Worm (Caenorhabditis elegans) whole organism, L2 larva: ENCODE results near the gene T28H10.2.

Experiments
- C34F6.9 ChIP-seq: fragments of 150-350 bp; optimal IDR thresholded peaks from 2 replicates; lab custom pipeline; 2014; ENCODE audit warnings: missing biosample characterization, missing genetic modification characterization
- F13H6.1 ChIP-seq: sonication (generic microtip); optimal IDR thresholded peaks from 2 replicates; lab custom pipeline; 2016; ENCODE audit warnings: missing genetic modification characterization, missing compliant biosample characterization
- Y55F3AM.14 ChIP-seq: fragments of 200-800 bp; sonication (Bioruptor generic); optimal IDR thresholded peaks from 2 replicates; lab custom pipeline; 2018; ENCODE audit warnings: mild to moderate bottlenecking, missing genetic modification characterization, missing compliant biosample characterization
- ZK546.5 ChIP-seq: sonication (generic microtip); optimal IDR thresholded peaks from 2 replicates; lab custom pipeline; 2017; ENCODE audit warnings: missing biosample characterization, missing genetic modification characterization
- aly-2 ChIP-seq: fragments of 150-350 bp; optimal IDR thresholded peaks from 2 replicates; lab custom pipeline; 2014; ENCODE audit warnings: missing biosample characterization, missing genetic modification characterization
- ama-1 ChIP-seq: fragments of 150-350 bp; optimal IDR thresholded peaks from 2 replicates; lab custom pipeline; 2018; ENCODE audit warnings: inconsistent platforms
- blmp-1 ChIP-seq: sonication (generic microtip); optimal IDR thresholded peaks from 2 replicates; lab custom pipeline; 2017; ENCODE audit warnings: missing genetic modification characterization, mild to moderate bottlenecking, missing compliant biosample characterization, antibody characterized with exemption, moderate library complexity; ENCODE audit not compliant: insufficient read depth
- ceh-82 ChIP-seq: fragments of 150-350 bp; optimal IDR thresholded peaks from 2 replicates; lab custom pipeline; 2014; ENCODE audit warnings: missing biosample characterization, missing genetic modification characterization
- crh-2 ChIP-seq: sonication (generic microtip); optimal IDR thresholded peaks from 2 replicates; lab custom pipeline; 2017; ENCODE audit warnings: missing biosample characterization, missing genetic modification characterization
- dmd-4 ChIP-seq: sonication (generic microtip); optimal IDR thresholded peaks from 2 replicates; lab custom pipeline; 2017; ENCODE audit warnings: missing biosample characterization, missing genetic modification characterization
- egl-27 ChIP-seq: sonication (generic microtip); optimal IDR thresholded peaks from 3 replicates; lab custom pipeline; 2017; ENCODE audit warnings: missing biosample characterization, missing genetic modification reagents, missing genetic modification characterization
- elt-1 ChIP-seq: fragments of 150-350 bp; optimal IDR thresholded peaks from 2 replicates; lab custom pipeline; 2014; ENCODE audit warnings: missing biosample characterization, missing genetic modification characterization
- elt-3 ChIP-seq: sonication (generic microtip); optimal IDR thresholded peaks from 2 replicates; lab custom pipeline; 2017; ENCODE audit warnings: missing biosample characterization, missing genetic modification characterization
- fos-1 ChIP-seq: fragments of 150-350 bp; optimal IDR thresholded peaks from 2 replicates; lab custom pipeline; 2014; ENCODE audit warnings: missing biosample characterization, missing genetic modification characterization
- gmeb-1 ChIP-seq: fragments of 150-350 bp; optimal IDR thresholded peaks from 2 replicates; lab custom pipeline; 2014; ENCODE audit warnings: missing biosample characterization, missing genetic modification characterization
- lin-11 ChIP-seq: fragments of 150-350 bp; sonication (generic microtip); optimal IDR thresholded peaks from 2 replicates; lab custom pipeline; 2014; ENCODE audit warnings: missing biosample characterization, missing genetic modification characterization, inconsistent platforms, mixed read lengths
- lin-13 ChIP-seq: fragments of 150-350 bp; optimal IDR thresholded peaks from 2 replicates; lab custom pipeline; 2014; ENCODE audit warnings: missing biosample characterization, missing genetic modification reagents, missing genetic modification characterization
- lin-39 ChIP-seq: fragments of 150-350 bp; optimal IDR thresholded peaks from 2 replicates; lab custom pipeline; 2014; ENCODE audit warnings: missing biosample characterization, missing genetic modification reagents, missing genetic modification characterization
- lsy-2 ChIP-seq, 2 experiments: fragments of 150-350 bp in 1 of 2; sonication (generic microtip) in 1 of 2; optimal IDR thresholded peaks; 2 replicates each; lab custom pipeline; 2014 to 2017; ENCODE audit warnings: missing biosample characterization in 2 of 2, missing genetic modification characterization in 2 of 2
- mab-5 ChIP-seq: fragments of 150-350 bp; optimal IDR thresholded peaks from 2 replicates; lab custom pipeline; 2014; ENCODE audit warnings: missing biosample characterization, missing genetic modification characterization
- mbf-1 ChIP-seq: sonication (generic microtip); optimal IDR thresholded peaks from 2 replicates; lab custom pipeline; 2017; ENCODE audit warnings: missing biosample characterization, missing genetic modification characterization
- mdl-1 ChIP-seq, 2 experiments: fragments of 150-350 bp in 1 of 2; sonication (generic microtip) in 1 of 2; optimal IDR thresholded peaks; 2 replicates each; lab custom pipeline; 2017; ENCODE audit warnings: missing biosample characterization in 2 of 2, missing genetic modification characterization in 2 of 2
- nhr-10 ChIP-seq: sonication (generic microtip); optimal IDR thresholded peaks from 2 replicates; lab custom pipeline; 2017; ENCODE audit warnings: missing biosample characterization, missing genetic modification characterization
- nhr-11 ChIP-seq: fragments of 150-350 bp; optimal IDR thresholded peaks from 2 replicates; lab custom pipeline; 2014; ENCODE audit warnings: missing biosample characterization, missing genetic modification characterization
- nhr-12 ChIP-seq: fragments of 150-350 bp; optimal IDR thresholded peaks from 2 replicates; lab custom pipeline; 2014; ENCODE audit warnings: missing biosample characterization, missing genetic modification characterization
- nhr-129 ChIP-seq: fragments of 150-350 bp; optimal IDR thresholded peaks from 2 replicates; lab custom pipeline; 2014; ENCODE audit warnings: missing biosample characterization, missing genetic modification characterization
- nhr-21 ChIP-seq: fragments of 150-350 bp; optimal IDR thresholded peaks from 2 replicates; lab custom pipeline; 2014; ENCODE audit warnings: missing biosample characterization, missing genetic modification characterization
- nhr-23 ChIP-seq: fragments of 150-350 bp; optimal IDR thresholded peaks from 2 replicates; lab custom pipeline; 2014; ENCODE audit warnings: missing biosample characterization, missing genetic modification reagents, missing genetic modification characterization
- nhr-237 ChIP-seq: fragments of 150-350 bp; optimal IDR thresholded peaks from 2 replicates; lab custom pipeline; 2014; ENCODE audit warnings: missing biosample characterization, missing genetic modification characterization
- nhr-25 ChIP-seq: fragments of 150-350 bp; sonication (generic microtip); optimal IDR thresholded peaks from 3 replicates; lab custom pipeline; 2014; ENCODE audit warnings: missing biosample characterization, missing genetic modification characterization
- nhr-77 ChIP-seq: fragments of 150-350 bp; optimal IDR thresholded peaks from 2 replicates; lab custom pipeline; 2014; ENCODE audit warnings: missing biosample characterization, missing genetic modification characterization
- peb-1 ChIP-seq: fragments of 150-350 bp; optimal IDR thresholded peaks from 2 replicates; lab custom pipeline; 2014; ENCODE audit warnings: missing biosample characterization, missing genetic modification characterization
- sem-4 ChIP-seq: fragments of 150-350 bp; optimal IDR thresholded peaks from 2 replicates; lab custom pipeline; 2014; ENCODE audit warnings: missing biosample characterization, missing genetic modification reagents, missing genetic modification characterization
- skn-1 ChIP-seq: sonication (generic microtip); optimal IDR thresholded peaks from 2 replicates; lab custom pipeline; 2017; ENCODE audit warnings: missing biosample characterization, missing genetic modification characterization
- sma-3 ChIP-seq: sonication (generic microtip); optimal IDR thresholded peaks from 2 replicates; lab custom pipeline; 2016; ENCODE audit warnings: missing genetic modification reagents, missing genetic modification characterization, missing compliant biosample characterization
- sma-9 ChIP-seq, 2 experiments: fragments of 150-350 bp in 1 of 2; sonication (generic microtip) in 1 of 2; optimal IDR thresholded peaks; 2 replicates each; lab custom pipeline; 2014 to 2016; ENCODE audit warnings: missing genetic modification characterization in 2 of 2, mild to moderate bottlenecking in 1 of 2, missing biosample characterization in 1 of 2, missing compliant biosample characterization in 1 of 2, missing genetic modification reagents in 1 of 2, moderate library complexity in 1 of 2
- snpc-4 ChIP-seq: fragments of 150-350 bp; optimal IDR thresholded peaks from 2 replicates; lab custom pipeline; 2014; ENCODE audit warnings: missing biosample characterization, missing genetic modification characterization
- unc-39 ChIP-seq: fragments of 150-350 bp; optimal IDR thresholded peaks from 2 replicates; lab custom pipeline; 2014; ENCODE audit warnings: missing biosample characterization, missing genetic modification characterization
- unc-55 ChIP-seq: fragments of 150-350 bp; sonication (generic microtip); optimal IDR thresholded peaks from 3 replicates; lab custom pipeline; 2014; ENCODE audit warnings: missing biosample characterization, missing genetic modification reagents, missing genetic modification characterization
- zag-1 ChIP-seq: fragments of 150-350 bp; optimal IDR thresholded peaks from 2 replicates; lab custom pipeline; 2014; ENCODE audit warnings: missing biosample characterization, missing genetic modification characterization
- ztf-1 ChIP-seq: fragments of 200-800 bp; sonication (Bioruptor generic); conservative IDR thresholded peaks from 2 replicates; pipeline ENCODE4 v1.3.6; 2022; ENCODE audit warnings: missing genetic modification characterization, missing compliant biosample characterization
- ztf-4 ChIP-seq: fragments of 150-350 bp; optimal IDR thresholded peaks from 2 replicates; lab custom pipeline; 2014; ENCODE audit warnings: missing biosample characterization, missing genetic modification characterization

The T28H10.2 gene

ce11 chrV:12555872-12556271 is 43.1 kb upstream of the T28H10.2 start:
- TF ChIP-seq gmeb-1 (tag; lab: Kevin White, UChicago) (peak; percentile 13), nhr-129 (tag; lab: Kevin White, UChicago) (peak; percentile 47), ama-1 (peak; percentile 24), nhr-237 (tag; lab: Kevin White, UChicago) (no peak), Y55F3AM.14 (GFP tag; lab: Kevin White, UChicago) (no peak), C34F6.9 (tag; lab: Kevin White, UChicago) (no peak), sma-9 (GFP tag; optimal IDR thresholded peaks at IDR 0.05; lab: Kevin White, UChicago) (peak; percentile 51), sma-9 (tag; optimal IDR thresholded peaks at IDR 0.05; lab: Kevin White, UChicago) (no peak), blmp-1 (tag; lab: Kevin White, UChicago) (peak; percentile 38), sma-3 (peak; percentile 78), nhr-12 (tag; lab: Kevin White, UChicago) (no peak), nhr-21 (tag; lab: Kevin White, UChicago) (peak; percentile 58), zag-1 (no peak), nhr-77 (no peak)

- TF ChIP-seq blmp-1 (tag; lab: Kevin White, UChicago), result peak; percentile 85
- peak; percentile 82 for TF ChIP-seq sma-9 (GFP tag; optimal IDR thresholded peaks at IDR 0.05; lab: Kevin White, UChicago)
- no peak for TF ChIP-seq sma-9 (tag; optimal IDR thresholded peaks at IDR 0.05; lab: Kevin White, UChicago)
- TF ChIP-seq snpc-4 (tag; lab: Kevin White, UChicago), result no peak
- TF ChIP-seq Y55F3AM.14 (GFP tag; lab: Kevin White, UChicago), result no peak
- no peak for TF ChIP-seq lin-13 (GFP tag; lab: Kevin White, UChicago)
- no peak for TF ChIP-seq skn-1 (tag; lab: Kevin White, UChicago)
- TF ChIP-seq mab-5, result no peak
- no peak for TF ChIP-seq mdl-1 (tag; optimal IDR thresholded peaks at IDR 0.05; lab: Kevin White, UChicago)
- no peak for TF ChIP-seq lin-11 (tag; lab: Kevin White, UChicago)
- TF ChIP-seq peb-1 (tag; lab: Kevin White, UChicago), result no peak
- TF ChIP-seq nhr-21 (tag; lab: Kevin White, UChicago), result peak; percentile 81
- no peak for TF ChIP-seq elt-3 (tag; lab: Kevin White, UChicago)
- TF ChIP-seq nhr-129 (tag; lab: Kevin White, UChicago), result peak; percentile 34
- no peak for TF ChIP-seq C34F6.9 (tag; lab: Kevin White, UChicago)
- TF ChIP-seq unc-55, result no peak
- no peak for TF ChIP-seq F13H6.1 (tag; lab: Kevin White, UChicago)
- no peak for TF ChIP-seq lsy-2 (tag; optimal IDR thresholded peaks at IDR 0.05; lab: Kevin White, UChicago)
- no peak for TF ChIP-seq nhr-12 (tag; lab: Kevin White, UChicago)
- TF ChIP-seq ztf-4, result no peak
- no peak for TF ChIP-seq ZK546.5
- TF ChIP-seq nhr-77, result no peak
- TF ChIP-seq ceh-82 (tag; lab: Kevin White, UChicago), result no peak
- TF ChIP-seq nhr-11 (tag; lab: Kevin White, UChicago), result no peak
- peak; percentile 83 for TF ChIP-seq egl-27 (tag; lab: Kevin White, UChicago)
- TF ChIP-seq sma-3, result peak; percentile 80
- no peak for TF ChIP-seq mbf-1 (tag; lab: Kevin White, UChicago)
- peak; percentile 93 for TF ChIP-seq crh-2 (tag; lab: Kevin White, UChicago)
- TF ChIP-seq elt-1 (tag; lab: Kevin White, UChicago), result no peak
- no peak for TF ChIP-seq zag-1
- no peak for TF ChIP-seq nhr-23 (tag; lab: Kevin White, UChicago)
- peak; percentile 15 for TF ChIP-seq fos-1 (tag; lab: Kevin White, UChicago)
- TF ChIP-seq nhr-25 (tag; lab: Kevin White, UChicago), result peak; percentile 76
- no peak for TF ChIP-seq lin-39
- TF ChIP-seq gmeb-1 (tag; lab: Kevin White, UChicago), result peak; percentile 39
- no peak for TF ChIP-seq ztf-1 (GFP tag; lab: Robert Waterston, UW)
- TF ChIP-seq nhr-237 (tag; lab: Kevin White, UChicago), result no peak
Measured at ce11 chrV:12554172-12555031, 41.7 kb upstream of the T28H10.2 start.

ce11 chrV:12553286-12553725 is 40.6 kb upstream of the T28H10.2 start:
- peak; percentile 60 for TF ChIP-seq blmp-1 (tag; lab: Kevin White, UChicago)
- TF ChIP-seq unc-39 (tag; lab: Kevin White, UChicago), result no peak
- peak; percentile 90 for TF ChIP-seq nhr-21 (tag; lab: Kevin White, UChicago)
- TF ChIP-seq fos-1 (tag; lab: Kevin White, UChicago), result peak; percentile 49
- TF ChIP-seq sem-4 (tag; lab: Kevin White, UChicago), result no peak
- TF ChIP-seq mdl-1 (tag; optimal IDR thresholded peaks at IDR 0.05; lab: Kevin White, UChicago), result peak; percentile 30 to 45
- no peak for TF ChIP-seq nhr-23 (tag; lab: Kevin White, UChicago)
- no peak for TF ChIP-seq nhr-129 (tag; lab: Kevin White, UChicago)
- no peak for TF ChIP-seq nhr-12 (tag; lab: Kevin White, UChicago)
- peak; percentile 67 for TF ChIP-seq sma-3
- TF ChIP-seq lin-13 (GFP tag; lab: Kevin White, UChicago), result no peak
- no peak for TF ChIP-seq aly-2 (tag; lab: Kevin White, UChicago)
- TF ChIP-seq ama-1, result no peak
- TF ChIP-seq nhr-25 (tag; lab: Kevin White, UChicago), result peak; percentile 57
- no peak for TF ChIP-seq unc-55
- TF ChIP-seq snpc-4 (tag; lab: Kevin White, UChicago), result no peak
- TF ChIP-seq elt-3 (tag; lab: Kevin White, UChicago), result no peak
- TF ChIP-seq lin-11 (tag; lab: Kevin White, UChicago), result no peak
- no peak for TF ChIP-seq dmd-4 (tag; lab: Kevin White, UChicago)
- TF ChIP-seq zag-1, result no peak
- no peak for TF ChIP-seq C34F6.9 (tag; lab: Kevin White, UChicago)
- peak in 1 of 2 experiments; percentile 34 for TF ChIP-seq lsy-2 (tag; optimal IDR thresholded peaks at IDR 0.05; lab: Kevin White, UChicago)
- TF ChIP-seq ztf-1 (GFP tag; lab: Robert Waterston, UW), result no peak
- no peak for TF ChIP-seq ZK546.5
- TF ChIP-seq nhr-10 (tag; lab: Kevin White, UChicago), result no peak
- no peak for TF ChIP-seq skn-1 (tag; lab: Kevin White, UChicago)
- no peak for TF ChIP-seq lin-39
- no peak for TF ChIP-seq mbf-1 (tag; lab: Kevin White, UChicago)
